Fruit fly (Drosophila melanogaster) whole organism, embryonic: ENCODE measurements around the gene CG15927.

Source experiments
- Antp ChIP-seq: fragments of 200-800 bp; sonication (Bioruptor generic); optimal IDR thresholded peaks from 3 replicates; lab custom pipeline; 2016; ENCODE audit warnings: missing biosample characterization, missing genetic modification characterization
- Atf-2 ChIP-seq: fragments of 200-800 bp; sonication (Bioruptor generic); optimal IDR thresholded peaks from 2 replicates; lab custom pipeline; 2016; ENCODE audit warnings: missing biosample characterization, missing genetic modification characterization
- B-H2 ChIP-seq: fragments of 200-800 bp; sonication (Bioruptor generic); optimal IDR thresholded peaks from 2 replicates; lab custom pipeline; 2018; ENCODE audit warnings: missing biosample characterization, mild to moderate bottlenecking, missing genetic modification characterization
- CG10209 ChIP-seq: fragments of 200-800 bp; sonication (Bioruptor generic); optimal IDR thresholded peaks from 3 replicates; lab custom pipeline; 2017; ENCODE audit warnings: missing biosample characterization, mild to moderate bottlenecking, missing genetic modification characterization, missing genetic modification reagents
- CG10431 ChIP-seq: fragments of 200-800 bp; sonication (Bioruptor generic); optimal IDR thresholded peaks from 3 replicates; lab custom pipeline; 2018; ENCODE audit warnings: missing biosample characterization, mild to moderate bottlenecking, missing genetic modification characterization
- CG11560 ChIP-seq: fragments of 200-800 bp; sonication (Bioruptor generic); IDR thresholded peaks from 3 replicates; pipeline ENCODE4 v1.3.6; 2022; ENCODE audit warnings: missing biosample characterization, missing genetic modification characterization
- CG12071 ChIP-seq: fragments of 200-800 bp; sonication (Bioruptor generic); optimal IDR thresholded peaks from 3 replicates; lab custom pipeline; 2018; ENCODE audit warnings: missing biosample characterization, mild to moderate bottlenecking, missing genetic modification characterization
- CG12104 ChIP-seq: fragments of 200-800 bp; sonication (Bioruptor generic); optimal IDR thresholded peaks from 3 replicates; lab custom pipeline; 2016; ENCODE audit warnings: missing biosample characterization, missing genetic modification characterization
- CG12659 ChIP-seq: fragments of 200-800 bp; sonication (Bioruptor generic); optimal IDR thresholded peaks from 3 replicates; lab custom pipeline; 2017; ENCODE audit warnings: mild to moderate bottlenecking, missing biosample characterization, missing genetic modification reagents, missing genetic modification characterization
- CG12769 ChIP-seq: fragments of 200-800 bp; sonication (Bioruptor generic); optimal IDR thresholded peaks from 2 replicates; lab custom pipeline; 2019; ENCODE audit warnings: missing biosample characterization, mild to moderate bottlenecking, missing genetic modification characterization, moderate library complexity
- CG14710 ChIP-seq: fragments of 200-800 bp; sonication (Bioruptor generic); optimal IDR thresholded peaks from 3 replicates; lab custom pipeline; 2019; ENCODE audit warnings: missing biosample characterization, mild to moderate bottlenecking, missing genetic modification characterization, moderate library complexity
- CG15269 ChIP-seq: fragments of 200-800 bp; sonication (Bioruptor generic); optimal IDR thresholded peaks from 2 replicates; lab custom pipeline; 2018; ENCODE audit warnings: missing biosample characterization, mild to moderate bottlenecking, missing genetic modification characterization, moderate library complexity
- CG16863 ChIP-seq: fragments of 200-800 bp; sonication (Bioruptor generic); optimal IDR thresholded peaks from 3 replicates; lab custom pipeline; 2016; ENCODE audit warnings: missing biosample characterization, missing genetic modification characterization
- CG1792 ChIP-seq: fragments of 200-800 bp; sonication (Bioruptor generic); optimal IDR thresholded peaks from 2 replicates; lab custom pipeline; 2016; ENCODE audit warnings: missing biosample characterization, missing genetic modification characterization
- CG18262 ChIP-seq: fragments of 200-800 bp; optimal IDR thresholded peaks from 3 replicates; lab custom pipeline; 2019; ENCODE audit warnings: missing biosample characterization, mild to moderate bottlenecking, missing genetic modification characterization, moderate library complexity
- CG3065 ChIP-seq: fragments of 200-800 bp; sonication (Bioruptor generic); optimal IDR thresholded peaks from 2 replicates; lab custom pipeline; 2016; ENCODE audit warnings: missing biosample characterization, missing genetic modification characterization
- CG33557 ChIP-seq: fragments of 200-800 bp; sonication (Bioruptor generic); optimal IDR thresholded peaks from 2 replicates; lab custom pipeline; 2019; ENCODE audit warnings: missing biosample characterization, mild to moderate bottlenecking, missing genetic modification characterization, moderate library complexity
- CG3838 ChIP-seq: fragments of 200-800 bp; sonication (Bioruptor generic); optimal IDR thresholded peaks from 3 replicates; lab custom pipeline; 2016; ENCODE audit warnings: missing biosample characterization, missing genetic modification characterization
- CG5180 ChIP-seq: fragments of 200-800 bp; sonication (Bioruptor generic); optimal IDR thresholded peaks from 3 replicates; lab custom pipeline; 2017; ENCODE audit warnings: missing biosample characterization, missing genetic modification characterization, mild to moderate bottlenecking, moderate library complexity, missing genetic modification reagents
- CG6689 ChIP-seq: fragments of 200-800 bp; sonication (Bioruptor generic); IDR thresholded peaks from 2 replicates; pipeline ENCODE4 v1.3.6; 2022; ENCODE audit warnings: missing biosample characterization, missing genetic modification characterization
- CG7745 ChIP-seq: fragments of 200-800 bp; sonication (Bioruptor generic); optimal IDR thresholded peaks from 2 replicates; lab custom pipeline; 2018; ENCODE audit warnings: missing biosample characterization, mild to moderate bottlenecking, missing genetic modification characterization, moderate library complexity
- CG7987 ChIP-seq: fragments of 200-800 bp; sonication (Bioruptor generic); optimal IDR thresholded peaks from 2 replicates; lab custom pipeline; 2018; ENCODE audit warnings: missing biosample characterization, mild to moderate bottlenecking, missing genetic modification characterization, moderate library complexity
- CG8924 ChIP-seq: fragments of 200-800 bp; optimal IDR thresholded peaks from 3 replicates; lab custom pipeline; 2019; ENCODE audit warnings: missing biosample characterization, mild to moderate bottlenecking, missing genetic modification characterization, moderate library complexity
- D19A ChIP-seq: fragments of 200-800 bp; optimal IDR thresholded peaks from 3 replicates; lab custom pipeline; 2019; ENCODE audit warnings: missing biosample characterization, mild to moderate bottlenecking, missing genetic modification characterization, moderate library complexity
- Dfd ChIP-seq, 2 experiments: fragments of >200 bp; optimal IDR thresholded peaks; 2 replicates each; lab custom pipeline; 2017; ENCODE audit warnings: missing biosample characterization in 2 of 2, missing genetic modification characterization in 2 of 2
- Dp ChIP-seq: fragments of 200-800 bp; sonication (Bioruptor generic); optimal IDR thresholded peaks from 2 replicates; lab custom pipeline; 2018; ENCODE audit warnings: missing biosample characterization, mild to moderate bottlenecking, missing genetic modification characterization, moderate library complexity
- E2f1 ChIP-seq: fragments of 200-800 bp; sonication (Bioruptor generic); IDR thresholded peaks from 2 replicates; pipeline ENCODE4 v1.3.6; 2022; ENCODE audit warnings: missing biosample characterization, missing genetic modification characterization
- E2f2 ChIP-seq: fragments of 200-800 bp; sonication (Bioruptor generic); IDR thresholded peaks from 2 replicates; pipeline ENCODE4 v1.3.6; 2022; ENCODE audit warnings: missing biosample characterization, missing genetic modification characterization
- GATAe ChIP-seq: fragments of 200-800 bp; sonication (Bioruptor generic); conservative IDR thresholded peaks from 2 replicates; pipeline ENCODE4 v1.3.6; 2022; ENCODE audit warnings: missing biosample characterization, missing genetic modification characterization
- MBD-R2 ChIP-seq: fragments of 200-800 bp; sonication (Bioruptor generic); IDR thresholded peaks from 2 replicates; pipeline ENCODE4 v1.3.6; 2022; ENCODE audit warnings: missing biosample characterization, missing genetic modification characterization
- Med ChIP-seq: fragments of 200-800 bp; sonication (Bioruptor generic); peaks from one replicate; lab custom pipeline; 2016; ENCODE audit warnings: missing biosample characterization, missing genetic modification characterization, mild to moderate bottlenecking, inconsistent platforms, moderate library complexity
- Nf-YB ChIP-seq: fragments of 200-800 bp; sonication (Bioruptor generic); optimal IDR thresholded peaks from 3 replicates; lab custom pipeline; 2019; ENCODE audit warnings: missing biosample characterization, mild to moderate bottlenecking, missing genetic modification characterization, moderate library complexity
- Scr ChIP-seq: fragments of 200-800 bp; sonication (Bioruptor generic); IDR thresholded peaks from 2 replicates; pipeline ENCODE4 v1.3.6; 2022; ENCODE audit warnings: missing biosample characterization, missing genetic modification characterization; ENCODE audit not compliant: partially characterized antibody
- ac ChIP-seq: fragments of 200-800 bp; sonication (Bioruptor generic); optimal IDR thresholded peaks from 3 replicates; lab custom pipeline; 2017; ENCODE audit warnings: missing biosample characterization, mild to moderate bottlenecking, missing genetic modification characterization
- bbx ChIP-seq: fragments of 200-800 bp; sonication (Bioruptor generic); IDR thresholded peaks from 2 replicates; pipeline ENCODE4 v1.3.6; 2022; ENCODE audit warnings: missing biosample characterization, missing genetic modification characterization; ENCODE audit not compliant: partially characterized antibody
- croc ChIP-seq: fragments of 200-800 bp; sonication (Bioruptor generic); conservative IDR thresholded peaks from 3 replicates; pipeline ENCODE4 v1.3.6; 2022; ENCODE audit warnings: missing biosample characterization, missing genetic modification characterization
- crp ChIP-seq, 2 experiments: fragments of 200-800 bp; sonication (Bioruptor generic); optimal IDR thresholded peaks; 2 replicates in 1 of 2; 3 replicates in 1 of 2; lab custom pipeline; 2017; ENCODE audit warnings: missing biosample characterization in 2 of 2, missing genetic modification characterization in 2 of 2, mild to moderate bottlenecking in 1 of 2, moderate library complexity in 1 of 2
- en ChIP-seq: fragments of 200-800 bp; sonication (Bioruptor generic); optimal IDR thresholded peaks from 2 replicates; lab custom pipeline; 2016; ENCODE audit warnings: missing biosample characterization, missing genetic modification characterization
- ftz-f1 ChIP-seq: fragments of 200-800 bp; sonication (Bioruptor generic); optimal IDR thresholded peaks from 2 replicates; lab custom pipeline; 2016; ENCODE audit warnings: missing biosample characterization, missing genetic modification characterization
- gro ChIP-seq: fragments of 200-800 bp; sonication (Bioruptor generic); optimal IDR thresholded peaks from 2 replicates; lab custom pipeline; 2016; ENCODE audit warnings: missing biosample characterization, missing genetic modification characterization
- hkb ChIP-seq, 2 experiments: fragments of 200-800 bp in 1 of 2; fragments of >200 bp in 1 of 2; sonication (Bioruptor generic) in 1 of 2; IDR thresholded peaks in 1 of 2; optimal IDR thresholded peaks in 1 of 2; 2 replicates each; pipeline versions ENCODE4 v1.3.6 to Lab custom; 2017 to 2022; ENCODE audit warnings: missing biosample characterization in 1 of 2, missing genetic modification characterization in 1 of 2
- hth ChIP-seq: fragments of >200 bp; optimal IDR thresholded peaks from 2 replicates; lab custom pipeline; 2017; ENCODE audit warnings: inconsistent platforms
- lbe ChIP-seq: fragments of 200-800 bp; sonication (Bioruptor generic); optimal IDR thresholded peaks from 2 replicates; lab custom pipeline; 2016; ENCODE audit warnings: missing biosample characterization, mild to moderate bottlenecking, missing genetic modification characterization
- pfk ChIP-seq: fragments of 200-800 bp; sonication (Bioruptor generic); optimal IDR thresholded peaks from 2 replicates; lab custom pipeline; 2018; ENCODE audit warnings: missing biosample characterization, mild to moderate bottlenecking, missing genetic modification characterization, moderate library complexity
- ranshi ChIP-seq: fragments of 200-800 bp; sonication (Bioruptor generic); IDR thresholded peaks from 2 replicates; pipeline ENCODE4 v1.3.6; 2022; ENCODE audit warnings: missing biosample characterization, missing genetic modification characterization
- run ChIP-seq: fragments of 200-800 bp; sonication (Bioruptor generic); optimal IDR thresholded peaks from 3 replicates; lab custom pipeline; 2018; ENCODE audit warnings: missing biosample characterization, mild to moderate bottlenecking, missing genetic modification characterization
- schlank ChIP-seq: fragments of 200-800 bp; sonication (Bioruptor generic); optimal IDR thresholded peaks from 2 replicates; lab custom pipeline; 2018; ENCODE audit warnings: missing biosample characterization, mild to moderate bottlenecking, missing genetic modification characterization
- seq ChIP-seq: fragments of 200-800 bp; sonication (Bioruptor generic); IDR thresholded peaks from 2 replicates; pipeline ENCODE4 v1.3.6; 2022; ENCODE audit warnings: missing biosample characterization, missing genetic modification characterization
- stwl ChIP-seq: fragments of 200-800 bp; sonication (Bioruptor generic); optimal IDR thresholded peaks from 3 replicates; lab custom pipeline; 2018; ENCODE audit warnings: missing biosample characterization, mild to moderate bottlenecking, missing genetic modification characterization, moderate library complexity
- sug ChIP-seq: fragments of 200-800 bp; optimal IDR thresholded peaks from 2 replicates; lab custom pipeline; 2019; ENCODE audit warnings: missing biosample characterization, mild to moderate bottlenecking, missing genetic modification characterization, moderate library complexity
- tap ChIP-seq: fragments of 200-800 bp; optimal IDR thresholded peaks from 3 replicates; lab custom pipeline; 2019; ENCODE audit warnings: missing biosample characterization, mild to moderate bottlenecking, missing genetic modification characterization, moderate library complexity

CG15927 gene

dm6 chrX:12480282-12480681, 25.8 kb downstream of the CG15927 start (continued):
- TF ChIP-seq en (GFP tag; lab: Kevin White, UChicago) (no peak), CG12769 (tag; lab: Kevin White, UChicago) (no peak), CG10209 (GFP tag; lab: Kevin White, UChicago) (no peak), CG1792 (GFP tag; lab: Kevin White, UChicago) (no peak), schlank (tag; lab: Kevin White, UChicago) (no peak), CG3838 (GFP tag; lab: Kevin White, UChicago) (no peak), CG11560 (tag; lab: Robert Waterston, UW) (no peak), CG10431 (no peak), ranshi (GFP tag; lab: Robert Waterston, UW) (no peak), E2f1 (GFP tag; lab: Robert Waterston, UW) (no peak), sug (tag; lab: Kevin White, UChicago) (peak; percentile 49), CG3065 (GFP tag; lab: Kevin White, UChicago) (no peak), hkb (optimal IDR thresholded peaks at IDR 0.05; lab: Kevin White, UChicago) (no peak), hkb (GFP tag; IDR thresholded peaks at IDR 0.05; lab: Robert Waterston, UW) (no peak), CG14710 (tag; lab: Kevin White, UChicago) (no peak), crp (GFP tag; optimal IDR thresholded peaks at IDR 0.05; lab: Kevin White, UChicago) (no peak), CG7745 (tag; lab: Kevin White, UChicago) (no peak), CG12071 (GFP tag; lab: Kevin White, UChicago) (no peak), Med (peak; percentile 69), CG5180 (no peak), CG12104 (GFP tag; lab: Kevin White, UChicago) (no peak), lbe (GFP tag; lab: Kevin White, UChicago) (no peak), run (tag; lab: Kevin White, UChicago) (no peak), CG16863 (GFP tag; lab: Kevin White, UChicago) (no peak), ac (GFP tag; lab: Kevin White, UChicago) (no peak), ftz-f1 (GFP tag; lab: Kevin White, UChicago) (no peak), Atf-2 (GFP tag; lab: Kevin White, UChicago) (no peak), Nf-YB (GFP tag; lab: Kevin White, UChicago) (no peak), E2f2 (GFP tag; lab: Robert Waterston, UW) (no peak), seq (GFP tag; lab: Robert Waterston, UW) (no peak), CG7987 (GFP tag; lab: Kevin White, UChicago) (no peak), Dfd (GFP tag; optimal IDR thresholded peaks at IDR 0.05; lab: Kevin White, UChicago) (no peak), hth (no peak), CG18262 (tag; lab: Kevin White, UChicago) (peak; percentile 18), gro (GFP tag; lab: Kevin White, UChicago) (no peak), CG8924 (tag; lab: Kevin White, UChicago) (peak; percentile 44), CG12659 (GFP tag; lab: Kevin White, UChicago) (peak; percentile 31), B-H2 (GFP tag; lab: Kevin White, UChicago) (no peak), Scr (GFP tag; lab: Robert Waterston, UW) (no peak), pfk (no peak), croc (GFP tag; lab: Robert Waterston, UW) (no peak), GATAe (no peak), Dp (GFP tag; lab: Kevin White, UChicago) (no peak), MBD-R2 (no peak), CG33557 (GFP tag; lab: Kevin White, UChicago) (no peak), CG6689 (no peak), D19A (tag; lab: Kevin White, UChicago) (peak; percentile 19), stwl (tag; lab: Kevin White, UChicago) (no peak), bbx (no peak), Antp (GFP tag; lab: Kevin White, UChicago) (no peak), CG15269 (tag; lab: Kevin White, UChicago) (peak; percentile 53), tap (tag; lab: Kevin White, UChicago) (no peak)
